Worm (Caenorhabditis elegans) whole organism, young adult: ENCODE results near the gene F15A4.10.
A peak's percentile ranks its signal among the peaks of the same experiment; 100 is the strongest.

Experiments used
- B0019.2 ChIP-seq: fragments of 200-800 bp; sonication (Bioruptor generic); conservative IDR thresholded peaks from 2 replicates; pipeline ENCODE4 v1.3.6; 2022; ENCODE audit warnings: missing genetic modification reagents, missing genetic modification characterization, missing compliant biosample characterization
- B0336.3 ChIP-seq: fragments of 200-800 bp; sonication (Bioruptor generic); IDR thresholded peaks from 2 replicates; pipeline ENCODE4 v1.3.6; 2022; ENCODE audit warnings: missing genetic modification characterization, missing compliant biosample characterization
- D2030.7 ChIP-seq: fragments of 200-800 bp; sonication (Bioruptor generic); IDR thresholded peaks from 2 replicates; pipeline ENCODE4 v1.3.6; 2022; ENCODE audit warnings: missing genetic modification reagents, missing genetic modification characterization, missing compliant biosample characterization
- F10E7.11 ChIP-seq: sonication (generic microtip); optimal IDR thresholded peaks from 2 replicates; lab custom pipeline; 2017; ENCODE audit warnings: mild to moderate bottlenecking, missing genetic modification characterization, moderate library complexity, missing compliant biosample characterization
- F37B4.10 ChIP-seq: fragments of 200-800 bp; sonication (Bioruptor generic); IDR thresholded peaks from 2 replicates; pipeline ENCODE4 v1.3.6; 2022; ENCODE audit warnings: missing genetic modification characterization, missing compliant biosample characterization
- F57A8.1 ChIP-seq: fragments of 200-800 bp; sonication (Bioruptor generic); optimal IDR thresholded peaks from 2 replicates; lab custom pipeline; 2018; ENCODE audit warnings: mild to moderate bottlenecking, missing genetic modification characterization, moderate library complexity, missing compliant biosample characterization
- K11D2.4 ChIP-seq: fragments of 200-800 bp; sonication (Bioruptor generic); IDR thresholded peaks from 2 replicates; pipeline ENCODE4 v1.3.6; 2022; ENCODE audit warnings: missing genetic modification reagents, missing genetic modification characterization, missing compliant biosample characterization
- T07F8.4 ChIP-seq: sonication (generic microtip); optimal IDR thresholded peaks from 2 replicates; lab custom pipeline; 2016; ENCODE audit warnings: mild to moderate bottlenecking, missing genetic modification characterization, moderate library complexity, missing compliant biosample characterization
- T26A5.8 ChIP-seq: sonication (generic microtip); optimal IDR thresholded peaks from 2 replicates; lab custom pipeline; 2016; ENCODE audit warnings: missing genetic modification characterization, missing compliant biosample characterization
- Y53F4B.3 ChIP-seq: fragments of 200-800 bp; sonication (Bioruptor generic); IDR thresholded peaks from 2 replicates; pipeline ENCODE4 v1.3.6; 2022; ENCODE audit warnings: missing genetic modification reagents, missing genetic modification characterization, missing compliant biosample characterization
- Y53G8AR.9 ChIP-seq: fragments of 200-800 bp; sonication (Bioruptor generic); conservative IDR thresholded peaks from 2 replicates; pipeline ENCODE4 v1.3.6; 2022; ENCODE audit warnings: missing genetic modification reagents, missing genetic modification characterization, missing compliant biosample characterization
- Y56A3A.18 ChIP-seq: fragments of 200-800 bp; sonication (Bioruptor generic); IDR thresholded peaks from 2 replicates; pipeline ENCODE4 v1.3.6; 2022; ENCODE audit warnings: missing genetic modification reagents, missing genetic modification characterization, missing compliant biosample characterization
- Y67H2A.10 ChIP-seq: fragments of 200-800 bp; sonication (Bioruptor generic); conservative IDR thresholded peaks from 2 replicates; pipeline ENCODE4 v1.3.6; 2022; ENCODE audit warnings: missing genetic modification reagents, missing genetic modification characterization, missing compliant biosample characterization
- Y79H2A.3 ChIP-seq: fragments of 200-800 bp; sonication (Bioruptor generic); conservative IDR thresholded peaks from 2 replicates; pipeline ENCODE4 v1.3.6; 2022; ENCODE audit warnings: missing genetic modification reagents, missing genetic modification characterization, missing compliant biosample characterization
- ZK185.1 ChIP-seq: sonication (generic microtip); optimal IDR thresholded peaks from 2 replicates; lab custom pipeline; 2016; ENCODE audit warnings: mild to moderate bottlenecking, missing genetic modification characterization, missing compliant biosample characterization; ENCODE audit not compliant: poor library complexity, severe bottlenecking
- ama-1 ChIP-seq, 3 experiments: fragments of 150-350 bp in 1 of 3; sonication (generic microtip) in 2 of 3; optimal IDR thresholded peaks; 2 replicates each; lab custom pipeline; 2014 to 2018; ENCODE audit warnings: missing biosample characterization in 2 of 3, missing genetic modification characterization in 2 of 3, missing genetic modification reagents in 2 of 3
- ccch-3 ChIP-seq: fragments of 200-800 bp; sonication (Bioruptor generic); optimal IDR thresholded peaks from 2 replicates; lab custom pipeline; 2018; ENCODE audit warnings: mild to moderate bottlenecking, missing genetic modification characterization, missing compliant biosample characterization
- ceh-27 ChIP-seq: fragments of 200-800 bp; sonication (Bioruptor generic); optimal IDR thresholded peaks from 2 replicates; lab custom pipeline; 2018; ENCODE audit warnings: mild to moderate bottlenecking, missing genetic modification characterization, moderate library complexity, missing compliant biosample characterization
- ceh-40 ChIP-seq: fragments of 200-800 bp; sonication (Bioruptor generic); IDR thresholded peaks from 2 replicates; pipeline ENCODE4 v1.3.6; 2022; ENCODE audit warnings: missing genetic modification characterization, missing compliant biosample characterization
- dpff-1 ChIP-seq: sonication (generic microtip); optimal IDR thresholded peaks from 2 replicates; lab custom pipeline; 2017; ENCODE audit warnings: mild to moderate bottlenecking, missing genetic modification characterization, missing compliant biosample characterization
- dpl-1 ChIP-seq: fragments of 150-350 bp; optimal IDR thresholded peaks from 2 replicates; lab custom pipeline; 2014; ENCODE audit warnings: missing biosample characterization, missing genetic modification reagents, missing genetic modification characterization
- efl-1 ChIP-seq: fragments of 150-350 bp; optimal IDR thresholded peaks from 2 replicates; lab custom pipeline; 2014; ENCODE audit warnings: missing biosample characterization, missing genetic modification reagents, missing genetic modification characterization
- egl-18 ChIP-seq: fragments of 200-800 bp; sonication (Bioruptor generic); IDR thresholded peaks from 2 replicates; pipeline ENCODE4 v1.3.6; 2022; ENCODE audit warnings: missing genetic modification reagents, missing genetic modification characterization, missing compliant biosample characterization
- gei-17 ChIP-seq: fragments of 200-800 bp; sonication (Bioruptor generic); optimal IDR thresholded peaks from 2 replicates; lab custom pipeline; 2018; ENCODE audit warnings: mild to moderate bottlenecking, missing genetic modification characterization, missing compliant biosample characterization
- hlh-26 ChIP-seq: fragments of 200-800 bp; sonication (Bioruptor generic); conservative IDR thresholded peaks from 2 replicates; pipeline ENCODE4 v1.3.6; 2022; ENCODE audit warnings: missing genetic modification reagents, missing genetic modification characterization, missing compliant biosample characterization
- hmg-20 ChIP-seq: fragments of 200-800 bp; sonication (Bioruptor generic); IDR thresholded peaks from 2 replicates; pipeline ENCODE4 v1.3.6; 2022; ENCODE audit warnings: missing genetic modification reagents, missing genetic modification characterization, missing compliant biosample characterization
- hsf-1 ChIP-seq: fragments of 200-800 bp; sonication (Bioruptor generic); IDR thresholded peaks from 2 replicates; pipeline ENCODE4 v1.3.6; 2022; ENCODE audit warnings: missing genetic modification reagents, missing genetic modification characterization, missing compliant biosample characterization
- lin-40 ChIP-seq: sonication (generic microtip); optimal IDR thresholded peaks from 2 replicates; lab custom pipeline; 2016; ENCODE audit warnings: missing genetic modification characterization, mild to moderate bottlenecking, missing compliant biosample characterization, missing genotype, missing genetic modification reagents
- lir-1 ChIP-seq: fragments of 200-800 bp; sonication (Bioruptor generic); conservative IDR thresholded peaks from 2 replicates; pipeline ENCODE4 v1.3.6; 2022; ENCODE audit warnings: missing genetic modification reagents, missing genetic modification characterization, missing compliant biosample characterization
- lsy-27 ChIP-seq: sonication (generic microtip); optimal IDR thresholded peaks from 2 replicates; lab custom pipeline; 2017; ENCODE audit warnings: missing genetic modification characterization, mild to moderate bottlenecking, missing compliant biosample characterization, antibody characterized with exemption, missing genotype, borderline replicate concordance; ENCODE audit not compliant: insufficient read depth
- madf-10 ChIP-seq: sonication (generic microtip); optimal IDR thresholded peaks from 2 replicates; lab custom pipeline; 2016; ENCODE audit warnings: mild to moderate bottlenecking, missing genetic modification characterization, missing compliant biosample characterization
- madf-3 ChIP-seq: fragments of 200-800 bp; sonication (Bioruptor generic); IDR thresholded peaks from 2 replicates; pipeline ENCODE4 v1.3.6; 2022; ENCODE audit warnings: missing genetic modification reagents, missing genetic modification characterization, missing compliant biosample characterization
- madf-8 ChIP-seq: fragments of 200-800 bp; sonication (Bioruptor generic); conservative IDR thresholded peaks from 2 replicates; pipeline ENCODE4 v1.3.6; 2022; ENCODE audit warnings: missing genetic modification reagents, missing genetic modification characterization, missing compliant biosample characterization
- mel-28 ChIP-seq: sonication (generic microtip); optimal IDR thresholded peaks from 2 replicates; lab custom pipeline; 2016; ENCODE audit warnings: borderline replicate concordance, mild to moderate bottlenecking, missing genetic modification characterization, missing compliant biosample characterization
- nfya-2 ChIP-seq: fragments of 200-800 bp; sonication (Bioruptor generic); IDR thresholded peaks from 2 replicates; pipeline ENCODE4 v1.3.6; 2022; ENCODE audit warnings: missing genetic modification reagents, missing genetic modification characterization, missing compliant biosample characterization
- nhr-120 ChIP-seq: fragments of 200-800 bp; sonication (Bioruptor generic); IDR thresholded peaks from 2 replicates; pipeline ENCODE4 v1.3.6; 2022; ENCODE audit warnings: missing genetic modification characterization, missing compliant biosample characterization
- rpc-1 ChIP-seq, 2 experiments: fragments of 150-350 bp in 1 of 2; sonication (generic microtip) in 1 of 2; optimal IDR thresholded peaks; 2 replicates each; lab custom pipeline; 2014 to 2018; ENCODE audit warnings: missing biosample characterization in 1 of 2, missing genetic modification characterization in 1 of 2, missing genetic modification reagents in 1 of 2, missing genotype in 1 of 2
- sdz-38 ChIP-seq: sonication (generic microtip); optimal IDR thresholded peaks from 2 replicates; lab custom pipeline; 2016; ENCODE audit warnings: missing genotype, missing genetic modification characterization, missing compliant biosample characterization
- sea-2 ChIP-seq: fragments of 200-800 bp; sonication (Bioruptor generic); IDR thresholded peaks from 2 replicates; pipeline ENCODE4 v1.3.6; 2022; ENCODE audit warnings: missing genetic modification characterization, missing compliant biosample characterization
- snpc-1.1 ChIP-seq: sonication (generic microtip); optimal IDR thresholded peaks from 2 replicates; lab custom pipeline; 2017; ENCODE audit warnings: missing genetic modification characterization, mild to moderate bottlenecking, missing compliant biosample characterization, antibody characterized with exemption, moderate library complexity, missing genotype, missing genetic modification reagents; ENCODE audit not compliant: insufficient read depth
- snpc-1.3 ChIP-seq: sonication (generic microtip); optimal IDR thresholded peaks from 2 replicates; lab custom pipeline; 2017; ENCODE audit warnings: missing genetic modification characterization, mild to moderate bottlenecking, missing compliant biosample characterization, antibody characterized with exemption, moderate library complexity, missing genotype, missing genetic modification reagents; ENCODE audit not compliant: insufficient read depth
- snpc-4 ChIP-seq, 5 experiments: fragments of 150-350 bp in 1 of 5; sonication (generic microtip) in 4 of 5; optimal IDR thresholded peaks; 2 replicates each; lab custom pipeline; 2014 to 2018; ENCODE audit warnings: missing genetic modification characterization in 5 of 5, missing biosample characterization in 3 of 5, antibody characterized with exemption in 2 of 5, mild to moderate bottlenecking in 2 of 5, missing compliant biosample characterization in 2 of 5, missing genotype in 2 of 5, moderate library complexity in 2 of 5, missing genetic modification reagents in 1 of 5
- somi-1 ChIP-seq: fragments of 200-800 bp; sonication (Bioruptor generic); optimal IDR thresholded peaks from 2 replicates; lab custom pipeline; 2018; ENCODE audit warnings: mild to moderate bottlenecking, missing genetic modification characterization, missing compliant biosample characterization
- unc-62 ChIP-seq: fragments of 150-350 bp; optimal IDR thresholded peaks from 2 replicates; lab custom pipeline; 2014; ENCODE audit warnings: missing biosample characterization, missing genetic modification reagents, missing genetic modification characterization
- xnd-1 ChIP-seq: sonication (generic microtip); optimal IDR thresholded peaks from 2 replicates; lab custom pipeline; 2016; ENCODE audit warnings: missing genotype, missing genetic modification reagents, missing genetic modification characterization, missing compliant biosample characterization
- zfh-2 ChIP-seq: fragments of 200-800 bp; sonication (Bioruptor generic); conservative IDR thresholded peaks from 2 replicates; pipeline ENCODE4 v1.3.6; 2022; ENCODE audit warnings: missing genetic modification reagents, missing genetic modification characterization, missing compliant biosample characterization
- ztf-25 ChIP-seq: fragments of 200-800 bp; sonication (Bioruptor generic); IDR thresholded peaks from 2 replicates; pipeline ENCODE4 v1.3.6; 2022; ENCODE audit warnings: missing genetic modification reagents, missing genetic modification characterization, missing compliant biosample characterization

The F15A4.10 gene

DNA sequence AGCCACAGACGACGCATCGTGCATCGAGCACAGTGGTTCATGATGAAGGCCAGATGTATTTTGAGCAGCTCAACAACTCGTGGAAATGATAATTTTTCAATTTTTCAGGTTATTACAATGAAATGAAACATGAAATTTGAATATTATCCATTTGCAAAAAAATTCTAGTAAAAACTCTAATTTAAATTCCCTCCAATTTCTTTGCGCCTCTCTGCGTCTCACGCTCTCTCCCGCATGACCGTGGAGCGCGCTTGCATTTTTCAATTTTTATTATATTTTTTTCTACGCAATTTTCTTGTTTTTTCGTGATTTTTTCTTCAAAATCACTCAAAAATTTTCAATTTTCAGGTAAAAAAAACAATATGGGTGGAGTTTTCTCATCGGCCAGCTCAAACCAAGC, 25.5 kb downstream of the F15A4.10 start, which contains the start of gene tag-281 (continued):
- TF ChIP-seq egl-18 (GFP tag; lab: Robert Waterston, UW) (no peak), Y56A3A.18 (GFP tag; lab: Robert Waterston, UW) (no peak), nfya-2 (no peak), mel-28 (tag; lab: Kevin White, UChicago) (no peak), snpc-1.1 (peak; percentile 39), T26A5.8 (tag; lab: Kevin White, UChicago) (no peak), Y79H2A.3 (no peak), ztf-25 (GFP tag; lab: Robert Waterston, UW) (no peak), ceh-27 (GFP tag; lab: Kevin White, UChicago) (no peak), F57A8.1 (GFP tag; lab: Kevin White, UChicago) (no peak), dpff-1 (tag; lab: Kevin White, UChicago) (no peak), T07F8.4 (tag; lab: Kevin White, UChicago) (no peak), sea-2 (GFP tag; lab: Robert Waterston, UW) (no peak), hlh-26 (GFP tag; lab: Robert Waterston, UW) (no peak), zfh-2 (GFP tag; lab: Robert Waterston, UW) (no peak), ZK185.1 (tag; lab: Kevin White, UChicago) (no peak), K11D2.4 (GFP tag; lab: Robert Waterston, UW) (peak; percentile 52; the same call in 1 of the 2 replicates), nhr-120 (GFP tag; lab: Robert Waterston, UW) (no peak), madf-8 (GFP tag; lab: Robert Waterston, UW) (peak; percentile 32; the same call in 1 of the 2 replicates), ccch-3 (no peak), Y67H2A.10 (GFP tag; lab: Robert Waterston, UW) (no peak), efl-1 (GFP tag; lab: Kevin White, UChicago) (peak; percentile 87), F10E7.11 (tag; lab: Kevin White, UChicago) (no peak), madf-10 (tag; lab: Kevin White, UChicago) (no peak), lsy-27 (no peak), gei-17 (GFP tag; lab: Kevin White, UChicago) (no peak), B0336.3 (GFP tag; lab: Robert Waterston, UW) (no peak), rpc-1 (optimal IDR thresholded peaks at IDR 0.05; lab: Kevin White, UChicago) (no peak), rpc-1 (tag; optimal IDR thresholded peaks at IDR 0.05; lab: Kevin White, UChicago) (no peak), Y53G8AR.9 (GFP tag; lab: Robert Waterston, UW) (peak; percentile 50; the same call in 1 of the 2 replicates), dpl-1 (peak; percentile 89), snpc-1.3 (tag; lab: Kevin White, UChicago) (peak; percentile 38), D2030.7 (peak; percentile 28; the same call in 1 of the 2 replicates), ama-1 (optimal IDR thresholded peaks at IDR 0.05; lab: Kevin White, UChicago) (no peak), ama-1 (GFP tag; optimal IDR thresholded peaks at IDR 0.05; lab: Kevin White, UChicago) (no peak), xnd-1 (tag; lab: Kevin White, UChicago) (peak; percentile 52), snpc-4 (GFP tag; optimal IDR thresholded peaks at IDR 0.05; lab: Kevin White, UChicago) (no peak), snpc-4 (tag; optimal IDR thresholded peaks at IDR 0.05; lab: Kevin White, UChicago) (peak in 3 of 4 experiments; percentile 1 to 60 (median 33)), unc-62 (GFP tag; lab: Kevin White, UChicago) (no peak), Y53F4B.3 (GFP tag; lab: Robert Waterston, UW) (no peak), ceh-40 (GFP tag; lab: Robert Waterston, UW) (no peak), madf-3 (GFP tag; lab: Robert Waterston, UW) (no peak), lin-40 (tag; lab: Kevin White, UChicago) (no peak), hmg-20 (GFP tag; lab: Robert Waterston, UW) (no peak), B0019.2 (GFP tag; lab: Robert Waterston, UW) (no peak), lir-1 (GFP tag; lab: Robert Waterston, UW) (0 out of 2 replicates have a peak, but pooled peaks have one; percentile 14), hsf-1 (peak; percentile 53), sdz-38 (tag; lab: Kevin White, UChicago) (no peak), F37B4.10 (GFP tag; lab: Robert Waterston, UW) (no peak), somi-1 (no peak)
